Fruit fly (Drosophila melanogaster) whole organism, embryonic: ENCODE measurements around the gene CG31922.

ENCODE experiments used
- ATbp ChIP-seq: fragments of 200-800 bp; sonication (Bioruptor generic); optimal IDR thresholded peaks from 2 replicates; lab custom pipeline; 2017; ENCODE audit warnings: missing biosample characterization, mild to moderate bottlenecking, missing genetic modification characterization, missing genetic modification reagents
- Aef1 ChIP-seq: fragments of 200-800 bp; sonication (Bioruptor generic); IDR thresholded peaks from 3 replicates; pipeline ENCODE4 v1.3.6; 2022; ENCODE audit warnings: missing biosample characterization, missing genetic modification characterization
- Atf6 ChIP-seq: fragments of 200-800 bp; sonication (Bioruptor generic); IDR thresholded peaks from 2 replicates; pipeline ENCODE4 v1.3.6; 2022; ENCODE audit warnings: missing biosample characterization, missing genetic modification characterization
- BtbVII ChIP-seq: fragments of 200-800 bp; sonication (Bioruptor generic); optimal IDR thresholded peaks from 3 replicates; lab custom pipeline; 2017; ENCODE audit warnings: missing biosample characterization, mild to moderate bottlenecking, missing genetic modification characterization
- CG1233 ChIP-seq: fragments of 200-800 bp; sonication (Bioruptor generic); optimal IDR thresholded peaks from 4 replicates; lab custom pipeline; 2018; ENCODE audit warnings: missing biosample characterization, mild to moderate bottlenecking, missing genetic modification characterization
- CG14860 ChIP-seq: fragments of 200-800 bp; sonication (Bioruptor generic); IDR thresholded peaks from 3 replicates; pipeline ENCODE4 v1.3.6; 2022; ENCODE audit warnings: missing biosample characterization, missing genetic modification characterization; ENCODE audit not compliant: partially characterized antibody
- CG15073 ChIP-seq: fragments of 200-800 bp; sonication (Bioruptor generic); optimal IDR thresholded peaks from 2 replicates; lab custom pipeline; 2016; ENCODE audit warnings: missing biosample characterization, missing genetic modification characterization
- CG1602 ChIP-seq: fragments of 200-800 bp; sonication (Bioruptor generic); optimal IDR thresholded peaks from 3 replicates; lab custom pipeline; 2016; ENCODE audit warnings: missing biosample characterization, missing genetic modification characterization
- CG1792 ChIP-seq: fragments of 200-800 bp; sonication (Bioruptor generic); optimal IDR thresholded peaks from 2 replicates; lab custom pipeline; 2016; ENCODE audit warnings: missing biosample characterization, missing genetic modification characterization
- CG18599 ChIP-seq: fragments of 200-800 bp; sonication (Bioruptor generic); optimal IDR thresholded peaks from 3 replicates; lab custom pipeline; 2017; ENCODE audit warnings: missing biosample characterization, missing genetic modification characterization, mild to moderate bottlenecking, moderate library complexity, missing genetic modification reagents
- CG30020 ChIP-seq: fragments of 200-800 bp; optimal IDR thresholded peaks from 2 replicates; lab custom pipeline; 2019; ENCODE audit warnings: missing biosample characterization, mild to moderate bottlenecking, missing genetic modification characterization, moderate library complexity
- CG31365 ChIP-seq: fragments of 200-800 bp; sonication (Bioruptor generic); optimal IDR thresholded peaks from 2 replicates; lab custom pipeline; 2018; ENCODE audit warnings: missing biosample characterization, mild to moderate bottlenecking, missing genetic modification characterization
- CG33557 ChIP-seq: fragments of 200-800 bp; sonication (Bioruptor generic); optimal IDR thresholded peaks from 2 replicates; lab custom pipeline; 2019; ENCODE audit warnings: missing biosample characterization, mild to moderate bottlenecking, missing genetic modification characterization, moderate library complexity
- CG34422 ChIP-seq: fragments of 200-800 bp; sonication (Bioruptor generic); IDR thresholded peaks from 3 replicates; pipeline ENCODE4 v1.3.6; 2022; ENCODE audit warnings: missing biosample characterization, missing genetic modification characterization
- CG4404 ChIP-seq: fragments of 200-800 bp; sonication (Bioruptor generic); IDR thresholded peaks from 2 replicates; pipeline ENCODE4 v1.3.6; 2022; ENCODE audit warnings: missing biosample characterization, missing genetic modification characterization
- CG4707 ChIP-seq: fragments of 200-800 bp; sonication (Bioruptor generic); optimal IDR thresholded peaks from 2 replicates; lab custom pipeline; 2018; ENCODE audit warnings: missing biosample characterization, mild to moderate bottlenecking, missing genetic modification characterization, moderate library complexity
- CG4854 ChIP-seq: fragments of 200-800 bp; sonication (Bioruptor generic); optimal IDR thresholded peaks from 2 replicates; lab custom pipeline; 2016; ENCODE audit warnings: missing biosample characterization, missing genetic modification characterization, inconsistent platforms
- CG5953 ChIP-seq: fragments of 200-800 bp; sonication (Bioruptor generic); IDR thresholded peaks from 2 replicates; pipeline ENCODE4 v1.3.6; 2022; ENCODE audit warnings: missing biosample characterization, missing genetic modification characterization
- CG6254 ChIP-seq: fragments of 200-800 bp; sonication (Bioruptor generic); optimal IDR thresholded peaks from 3 replicates; lab custom pipeline; 2017; ENCODE audit warnings: mild to moderate bottlenecking, missing biosample characterization, missing genetic modification reagents, missing genetic modification characterization
- CG8089 ChIP-seq: fragments of 200-800 bp; sonication (Bioruptor generic); optimal IDR thresholded peaks from 3 replicates; lab custom pipeline; 2016; ENCODE audit warnings: missing biosample characterization, missing genetic modification characterization
- CG9437 ChIP-seq: fragments of 200-800 bp; sonication (Bioruptor generic); optimal IDR thresholded peaks from 2 replicates; lab custom pipeline; 2018; ENCODE audit warnings: missing biosample characterization, mild to moderate bottlenecking, missing genetic modification characterization
- D19A ChIP-seq: fragments of 200-800 bp; optimal IDR thresholded peaks from 3 replicates; lab custom pipeline; 2019; ENCODE audit warnings: missing biosample characterization, mild to moderate bottlenecking, missing genetic modification characterization, moderate library complexity
- Dip3 ChIP-seq: fragments of 200-800 bp; sonication (Bioruptor generic); optimal IDR thresholded peaks from 3 replicates; lab custom pipeline; 2016; ENCODE audit warnings: missing biosample characterization, missing genetic modification characterization
- Gug ChIP-seq: fragments of 200-800 bp; sonication (Bioruptor generic); IDR thresholded peaks from 4 replicates; pipeline ENCODE4 v1.3.6; 2022; ENCODE audit warnings: missing biosample characterization, missing genetic modification characterization
- HLH3B ChIP-seq: fragments of 200-800 bp; sonication (Bioruptor generic); IDR thresholded peaks from 2 replicates; pipeline ENCODE4 v1.3.6; 2022; ENCODE audit warnings: missing biosample characterization, missing genetic modification characterization
- Myb ChIP-seq: fragments of 200-800 bp; sonication (Bioruptor generic); optimal IDR thresholded peaks from 2 replicates; lab custom pipeline; 2016; ENCODE audit warnings: missing biosample characterization, missing genetic modification characterization
- Ravus ChIP-seq: fragments of 200-800 bp; sonication (Bioruptor generic); IDR thresholded peaks from 2 replicates; pipeline ENCODE4 v1.3.6; 2022; ENCODE audit warnings: missing biosample characterization, missing genetic modification characterization
- Tbp ChIP-seq: fragments of >200 bp; optimal IDR thresholded peaks from 2 replicates; lab custom pipeline; 2018; ENCODE audit warnings: missing biosample characterization, missing genetic modification characterization
- ac ChIP-seq: fragments of 200-800 bp; sonication (Bioruptor generic); optimal IDR thresholded peaks from 3 replicates; lab custom pipeline; 2017; ENCODE audit warnings: missing biosample characterization, mild to moderate bottlenecking, missing genetic modification characterization
- ase ChIP-seq: fragments of 200-800 bp; sonication (Bioruptor generic); IDR thresholded peaks from 3 replicates; pipeline ENCODE4 v1.3.6; 2022; ENCODE audit warnings: missing biosample characterization, missing genetic modification characterization
- cato ChIP-seq: fragments of 200-800 bp; sonication (Bioruptor generic); optimal IDR thresholded peaks from 2 replicates; lab custom pipeline; 2016; ENCODE audit warnings: missing biosample characterization, missing genetic modification characterization, borderline replicate concordance
- caup ChIP-seq: fragments of 200-800 bp; sonication (Bioruptor generic); optimal IDR thresholded peaks from 3 replicates; lab custom pipeline; 2017; ENCODE audit warnings: missing biosample characterization, mild to moderate bottlenecking, missing genetic modification characterization, moderate library complexity; ENCODE audit not compliant: severe bottlenecking
- chinmo ChIP-seq: fragments of 200-800 bp; sonication (Bioruptor generic); IDR thresholded peaks from 4 replicates; pipeline ENCODE4 v1.3.6; 2022; ENCODE audit warnings: missing biosample characterization, missing genetic modification characterization; ENCODE audit not compliant: partially characterized antibody
- crol ChIP-seq: fragments of 200-800 bp; sonication (Bioruptor generic); IDR thresholded peaks from 2 replicates; pipeline ENCODE4 v1.3.6; 2022; ENCODE audit warnings: missing biosample characterization, missing genetic modification characterization
- gcm2 ChIP-seq: fragments of 200-800 bp; sonication (Bioruptor generic); optimal IDR thresholded peaks from 2 replicates; lab custom pipeline; 2016; ENCODE audit warnings: missing biosample characterization, missing genetic modification characterization
- hbn ChIP-seq: fragments of 200-800 bp; sonication (Bioruptor generic); IDR thresholded peaks from 2 replicates; pipeline ENCODE4 v1.3.6; 2022; ENCODE audit warnings: missing biosample characterization, missing genetic modification characterization; ENCODE audit not compliant: partially characterized antibody
- lbe ChIP-seq: fragments of 200-800 bp; sonication (Bioruptor generic); optimal IDR thresholded peaks from 2 replicates; lab custom pipeline; 2016; ENCODE audit warnings: missing biosample characterization, mild to moderate bottlenecking, missing genetic modification characterization
- nerfin-1 ChIP-seq: fragments of 200-800 bp; sonication (Bioruptor generic); optimal IDR thresholded peaks from 3 replicates; lab custom pipeline; 2019; ENCODE audit warnings: missing biosample characterization, mild to moderate bottlenecking, missing genetic modification characterization, moderate library complexity
- otp ChIP-seq: fragments of 200-800 bp; sonication (Bioruptor generic); IDR thresholded peaks from 3 replicates; pipeline ENCODE4, ENCODE4 v1.3.6; 2022; ENCODE audit warnings: missing biosample characterization, missing genetic modification characterization
- pfk ChIP-seq: fragments of 200-800 bp; sonication (Bioruptor generic); optimal IDR thresholded peaks from 2 replicates; lab custom pipeline; 2018; ENCODE audit warnings: missing biosample characterization, mild to moderate bottlenecking, missing genetic modification characterization, moderate library complexity
- schlank ChIP-seq: fragments of 200-800 bp; sonication (Bioruptor generic); optimal IDR thresholded peaks from 2 replicates; lab custom pipeline; 2018; ENCODE audit warnings: missing biosample characterization, mild to moderate bottlenecking, missing genetic modification characterization
- sima ChIP-seq: fragments of 200-800 bp; sonication (Bioruptor generic); optimal IDR thresholded peaks from 2 replicates; lab custom pipeline; 2016; ENCODE audit warnings: missing biosample characterization, missing genetic modification characterization
- sob ChIP-seq: fragments of 200-800 bp; sonication (Bioruptor generic); IDR thresholded peaks from 2 replicates; pipeline ENCODE4 v1.3.6; 2022; ENCODE audit warnings: missing biosample characterization, missing genetic modification characterization
- tna ChIP-seq: fragments of 200-800 bp; sonication (Bioruptor generic); IDR thresholded peaks from 2 replicates; pipeline ENCODE4 v1.3.6; 2022; ENCODE audit warnings: missing biosample characterization, missing genetic modification characterization; ENCODE audit not compliant: partially characterized antibody
- trh ChIP-seq: fragments of 200-800 bp; sonication (Bioruptor generic); optimal IDR thresholded peaks from 2 replicates; lab custom pipeline; 2016; ENCODE audit warnings: missing biosample characterization, missing genetic modification characterization
- unc-4 ChIP-seq: fragments of 200-800 bp; sonication (Bioruptor generic); IDR thresholded peaks from 2 replicates; pipeline ENCODE4 v1.3.6; 2022; ENCODE audit warnings: missing biosample characterization, missing genetic modification characterization; ENCODE audit not compliant: partially characterized antibody
- unpg ChIP-seq: fragments of 200-800 bp; sonication (Bioruptor generic); optimal IDR thresholded peaks from 3 replicates; lab custom pipeline; 2018; ENCODE audit warnings: missing biosample characterization, mild to moderate bottlenecking, missing genetic modification characterization, moderate library complexity
- zen2 ChIP-seq: fragments of 200-800 bp; sonication (Bioruptor generic); IDR thresholded peaks from 3 replicates; pipeline ENCODE4 v1.3.6; 2022; ENCODE audit warnings: missing biosample characterization, missing genetic modification characterization; ENCODE audit not compliant: partially characterized antibody

Gene CG31922

DNA sequence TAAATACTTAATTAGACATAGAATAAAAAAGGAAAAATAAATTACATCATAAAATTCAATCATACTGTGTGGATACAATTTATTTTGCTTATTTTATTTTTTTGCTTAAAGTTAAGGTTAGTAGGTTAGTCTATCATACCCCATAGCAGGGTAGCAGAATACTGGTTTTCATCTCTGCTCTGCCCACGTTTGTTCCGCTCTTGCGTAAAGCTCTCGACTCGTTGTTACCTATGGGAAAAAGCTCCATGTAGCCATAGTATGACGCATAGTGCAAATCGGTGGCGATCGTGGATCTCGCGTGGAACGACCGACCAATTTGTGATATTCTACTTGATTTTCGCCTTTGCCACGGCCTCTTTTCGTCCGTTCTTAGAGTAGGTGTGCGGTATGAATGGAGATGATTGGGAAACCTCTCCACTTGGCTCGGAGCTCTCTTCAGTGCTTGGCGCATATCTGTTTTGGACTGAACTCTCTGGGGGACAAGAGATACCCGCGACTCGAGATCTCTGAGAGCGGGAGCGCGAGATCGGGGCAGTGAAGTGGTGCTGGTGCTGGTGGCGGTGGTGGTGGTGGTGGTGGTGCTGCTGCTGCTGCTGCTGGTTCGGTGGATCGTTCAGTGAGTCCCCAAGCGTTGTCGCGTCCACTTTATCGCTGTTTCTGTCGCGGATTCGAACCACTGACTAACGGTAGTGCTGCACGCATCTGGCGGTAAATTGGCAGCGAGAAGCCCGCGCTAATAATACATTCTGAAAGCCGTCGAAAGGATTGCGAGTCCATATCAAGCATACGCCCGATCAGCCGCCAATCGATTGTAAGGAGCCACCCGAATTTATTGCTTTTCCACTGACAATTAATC lies 15.9 kb downstream of the CG31922 start, which contains the start of gene CG5001 (continued):
- TF ChIP-seq Ravus (GFP tag; lab: Robert Waterston, UW) (peak; percentile 36; the same call in 1 of the 2 replicates), cato (GFP tag; lab: Kevin White, UChicago) (peak; percentile 54), CG31365 (tag; lab: Kevin White, UChicago) (peak; percentile 57), gcm2 (GFP tag; lab: Kevin White, UChicago) (peak; percentile 77), Tbp (no peak), CG4404 (peak; percentile 41; the same call in 1 of the 2 replicates), crol (GFP tag; lab: Robert Waterston, UW) (peak; percentile 83), D19A (tag; lab: Kevin White, UChicago) (peak; percentile 82), ATbp (GFP tag; lab: Kevin White, UChicago) (peak; percentile 78), caup (peak; percentile 73), CG15073 (GFP tag; lab: Kevin White, UChicago) (no peak), pfk (GFP tag; lab: Kevin White, UChicago) (no peak), CG4707 (GFP tag; lab: Kevin White, UChicago) (peak; percentile 70), CG4854 (GFP tag; lab: Kevin White, UChicago) (peak; percentile 63), BtbVII (GFP tag; lab: Kevin White, UChicago) (peak; percentile 83), CG6254 (GFP tag; lab: Kevin White, UChicago) (peak; percentile 66), otp (GFP tag; lab: Robert Waterston, UW) (peak; percentile 76), Gug (GFP tag; lab: Robert Waterston, UW) (peak; percentile 76; the same call in 3 of the 4 replicates), ac (GFP tag; lab: Kevin White, UChicago) (no peak), schlank (tag; lab: Kevin White, UChicago) (peak; percentile 25), CG18599 (peak; percentile 90), CG1602 (GFP tag; lab: Kevin White, UChicago) (peak; percentile 73), hbn (GFP tag; lab: Robert Waterston, UW) (no peak), zen2 (GFP tag; lab: Robert Waterston, UW) (no peak), Aef1 (GFP tag; lab: Robert Waterston, UW) (peak; percentile 85), trh (peak; percentile 29), chinmo (peak; percentile 96), sob (peak; percentile 88), tna (GFP tag; lab: Robert Waterston, UW) (no peak), CG9437 (GFP tag; lab: Kevin White, UChicago) (peak; percentile 64), CG30020 (no peak), CG5953 (GFP tag; lab: Robert Waterston, UW) (peak; percentile 74; the same call in 1 of the 2 replicates), Atf6 (peak; percentile 88), nerfin-1 (tag; lab: Kevin White, UChicago) (peak; percentile 86), ase (peak; percentile 87), HLH3B (GFP tag; lab: Robert Waterston, UW) (peak; percentile 89), CG8089 (GFP tag; lab: Kevin White, UChicago) (peak; percentile 13), CG14860 (GFP tag; lab: Robert Waterston, UW) (peak; percentile 23; the same call in 1 of the 3 replicates), lbe (GFP tag; lab: Kevin White, UChicago) (no peak), unc-4 (peak; percentile 47; the same call in 1 of the 2 replicates), Myb (GFP tag; lab: Kevin White, UChicago) (peak; percentile 15), CG1792 (peak; percentile 53), CG33557 (GFP tag; lab: Kevin White, UChicago) (peak; percentile 16), Dip3 (peak; percentile 41), unpg (GFP tag; lab: Kevin White, UChicago) (peak; percentile 93), CG34422 (GFP tag; lab: Robert Waterston, UW) (peak; percentile 83), sima (GFP tag; lab: Kevin White, UChicago) (peak; percentile 7), CG1233 (GFP tag; lab: Kevin White, UChicago) (peak; percentile 77)
